Fruit fly (Drosophila melanogaster) whole organism, pupa: ENCODE data around the gene CG5447.

ENCODE experiments used
- CG10348 ChIP-seq: fragments of 200-800 bp; sonication (Bioruptor generic); IDR thresholded peaks from 2 replicates; pipeline ENCODE4 v1.3.6; 2022; ENCODE audit warnings: missing biosample characterization, missing genetic modification characterization
- CG12605 ChIP-seq: fragments of 200-800 bp; sonication (Bioruptor generic); IDR thresholded peaks from 2 replicates; pipeline ENCODE4 v1.3.6; 2022; ENCODE audit warnings: missing biosample characterization, missing genetic modification characterization
- CG13204 ChIP-seq: fragments of 200-800 bp; sonication (Bioruptor generic); optimal IDR thresholded peaks from 2 replicates; lab custom pipeline; 2018; ENCODE audit warnings: missing biosample characterization, mild to moderate bottlenecking, missing genetic modification characterization, moderate library complexity
- CG14655 ChIP-seq: fragments of 200-800 bp; sonication (Bioruptor generic); optimal IDR thresholded peaks from 3 replicates; lab custom pipeline; 2017; ENCODE audit warnings: mild to moderate bottlenecking, missing biosample characterization, missing genetic modification reagents, missing genetic modification characterization
- CG15710 ChIP-seq: fragments of 200-800 bp; sonication (Bioruptor generic); optimal IDR thresholded peaks from 2 replicates; lab custom pipeline; 2018; ENCODE audit warnings: missing biosample characterization, mild to moderate bottlenecking, missing genetic modification characterization, moderate library complexity
- CG17806 ChIP-seq: fragments of 200-800 bp; sonication (Bioruptor generic); optimal IDR thresholded peaks from 2 replicates; lab custom pipeline; 2018; ENCODE audit warnings: missing biosample characterization, mild to moderate bottlenecking, missing genetic modification characterization, moderate library complexity
- CG32121 ChIP-seq: fragments of 200-800 bp; sonication (Bioruptor generic); IDR thresholded peaks from 2 replicates; pipeline ENCODE4 v1.3.6; 2022; ENCODE audit warnings: missing biosample characterization, missing genetic modification characterization
- CG34367 ChIP-seq: fragments of 200-800 bp; sonication (Bioruptor generic); optimal IDR thresholded peaks from 2 replicates; lab custom pipeline; 2018; ENCODE audit warnings: missing biosample characterization, mild to moderate bottlenecking, missing genetic modification characterization
- CG4496 ChIP-seq: fragments of 200-800 bp; sonication (Bioruptor generic); IDR thresholded peaks from 3 replicates; pipeline ENCODE4 v1.3.6; 2022; ENCODE audit warnings: missing biosample characterization, missing genetic modification characterization
- CG8159 ChIP-seq: fragments of 200-800 bp; sonication (Bioruptor generic); optimal IDR thresholded peaks from 3 replicates; lab custom pipeline; 2018; ENCODE audit warnings: missing biosample characterization, mild to moderate bottlenecking, missing genetic modification characterization, moderate library complexity
- CG8301 ChIP-seq: fragments of 200-800 bp; sonication (Bioruptor generic); optimal IDR thresholded peaks from 2 replicates; lab custom pipeline; 2018; ENCODE audit warnings: missing biosample characterization, mild to moderate bottlenecking, missing genetic modification characterization
- CG9948 ChIP-seq: fragments of 200-800 bp; sonication (Bioruptor generic); optimal IDR thresholded peaks from 2 replicates; lab custom pipeline; 2018; ENCODE audit warnings: missing biosample characterization, mild to moderate bottlenecking, missing genetic modification characterization, moderate library complexity
- D1 ChIP-seq: fragments of 200-800 bp; sonication (Bioruptor generic); optimal IDR thresholded peaks from 2 replicates; lab custom pipeline; 2018; ENCODE audit warnings: missing biosample characterization, mild to moderate bottlenecking, missing genetic modification characterization, moderate library complexity
- EcR ChIP-seq: fragments of 200-800 bp; sonication (Bioruptor generic); optimal IDR thresholded peaks from 3 replicates; lab custom pipeline; 2019; ENCODE audit warnings: missing biosample characterization, missing genetic modification characterization, mild to moderate bottlenecking, moderate library complexity, missing genetic modification reagents
- Ets98B ChIP-seq: fragments of 200-800 bp; sonication (Bioruptor generic); IDR thresholded peaks from 2 replicates; pipeline ENCODE4 v1.3.6; 2022; ENCODE audit warnings: missing biosample characterization, missing genetic modification characterization
- Pif1A ChIP-seq: fragments of 200-800 bp; sonication (Bioruptor generic); optimal IDR thresholded peaks from 3 replicates; lab custom pipeline; 2016; ENCODE audit warnings: missing biosample characterization, missing genetic modification characterization
- Pif1B ChIP-seq: fragments of 200-800 bp; sonication (Bioruptor generic); optimal IDR thresholded peaks from 3 replicates; lab custom pipeline; 2016; ENCODE audit warnings: missing biosample characterization, missing genetic modification characterization
- Snoo ChIP-seq: fragments of 200-800 bp; sonication (Bioruptor generic); optimal IDR thresholded peaks from 3 replicates; lab custom pipeline; 2017; ENCODE audit warnings: missing biosample characterization, mild to moderate bottlenecking, missing genetic modification characterization, inconsistent platforms
- fd96Ca ChIP-seq: fragments of 200-800 bp; sonication (Bioruptor generic); IDR thresholded peaks from 3 replicates; pipeline ENCODE4 v1.3.6; 2022; ENCODE audit warnings: missing biosample characterization, missing genetic modification characterization
- gl ChIP-seq: fragments of 200-800 bp; sonication (Bioruptor generic); optimal IDR thresholded peaks from 2 replicates; lab custom pipeline; 2018; ENCODE audit warnings: missing biosample characterization, mild to moderate bottlenecking, missing genetic modification characterization
- rn ChIP-seq: fragments of 200-800 bp; sonication (Bioruptor generic); IDR thresholded peaks from 2 replicates; pipeline ENCODE4 v1.3.6; 2022; ENCODE audit warnings: missing biosample characterization, missing genetic modification characterization

Gene CG5447

DNA sequence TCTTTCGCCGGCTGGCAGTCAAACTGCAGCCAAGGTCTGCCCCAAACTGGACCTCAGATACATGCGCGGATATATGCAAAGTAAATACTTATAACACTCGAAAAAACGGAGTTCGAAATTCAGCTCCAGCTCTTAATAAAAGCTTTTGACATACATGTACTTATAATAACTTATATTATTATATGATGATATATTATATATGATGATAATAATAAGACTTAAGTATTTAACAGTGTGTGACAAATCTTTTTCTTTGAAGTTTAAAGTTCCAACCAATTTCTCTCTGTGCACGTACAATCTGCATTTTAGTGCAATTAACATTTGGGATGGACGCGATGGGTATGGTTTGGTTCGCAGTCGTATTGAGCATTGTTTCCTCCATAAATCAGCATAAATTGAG lies 22.7 kb upstream of the CG5447 start:
- peak; percentile 25 for TF ChIP-seq CG15710
- TF ChIP-seq CG17806 (tag; lab: Kevin White, UChicago), result peak; percentile 40
- peak; percentile 14 for TF ChIP-seq CG9948 (tag; lab: Kevin White, UChicago)
- TF ChIP-seq CG14655 (GFP tag; lab: Kevin White, UChicago), result peak; percentile 23
- peak; percentile 64 for TF ChIP-seq CG8159 (tag; lab: Kevin White, UChicago)
- peak; percentile 24 for TF ChIP-seq Snoo (tag; lab: Kevin White, UChicago)
- TF ChIP-seq Pif1A, result no peak
- peak; percentile 5 for TF ChIP-seq CG34367 (tag; lab: Kevin White, UChicago)
- TF ChIP-seq CG4496 (GFP tag; lab: Robert Waterston, UW), result no peak

DNA sequence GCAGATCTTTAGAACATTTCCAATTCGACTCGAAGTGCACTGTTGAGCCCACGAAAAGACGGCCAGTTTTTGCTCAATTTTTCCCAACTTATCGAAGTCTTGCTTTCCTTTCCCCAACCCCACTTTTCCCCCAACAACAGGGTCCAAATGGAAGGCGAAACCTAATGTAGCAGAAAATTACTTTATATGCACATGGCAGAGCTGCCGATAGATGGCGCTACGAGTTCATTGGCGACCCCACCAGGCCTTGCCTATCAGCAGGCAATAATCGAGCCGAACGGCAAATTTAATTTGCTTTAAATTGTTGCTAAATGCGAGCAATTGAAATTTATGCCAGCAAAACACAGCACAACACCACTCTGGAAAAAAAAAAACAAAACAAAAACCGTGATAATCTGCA lies 19.8 kb upstream of the CG5447 start:
- TF ChIP-seq Ets98B (GFP tag; lab: Robert Waterston, UW), result no peak
- no peak for TF ChIP-seq Snoo (tag; lab: Kevin White, UChicago)

DNA sequence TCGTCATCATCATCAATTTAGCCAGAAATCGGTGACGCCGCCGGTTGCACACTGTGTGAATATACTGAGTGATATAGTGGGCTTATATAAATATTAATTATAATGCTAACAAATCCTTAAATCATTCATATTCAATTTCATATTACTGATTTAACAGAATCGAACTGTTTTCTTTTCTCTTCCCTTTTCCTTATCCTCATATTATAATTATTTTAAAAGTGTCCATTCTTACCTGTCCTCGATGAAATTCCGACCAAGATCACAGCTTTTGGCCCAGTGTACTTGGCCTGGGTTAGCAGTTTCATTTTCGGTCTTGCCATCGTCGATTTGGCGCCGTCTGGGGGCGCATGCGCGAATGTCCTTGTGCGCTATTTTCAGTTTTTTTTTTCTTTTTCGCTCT lies 19.4 kb upstream of the CG5447 start:
- TF ChIP-seq CG8159 (tag; lab: Kevin White, UChicago) (peak; percentile 37), CG15710 (peak; percentile 14), CG14655 (GFP tag; lab: Kevin White, UChicago) (peak; percentile 28), Pif1A (no peak), CG8301 (tag; lab: Kevin White, UChicago) (peak; percentile 19), CG4496 (GFP tag; lab: Robert Waterston, UW) (no peak; the same call in 2 of the 3 replicates), CG9948 (tag; lab: Kevin White, UChicago) (peak; percentile 3), CG17806 (tag; lab: Kevin White, UChicago) (peak; percentile 5), CG32121 (GFP tag; lab: Robert Waterston, UW) (no peak), Snoo (tag; lab: Kevin White, UChicago) (no peak)
- TF ChIP-seq, all 21 proteins: peak for 6

DNA sequence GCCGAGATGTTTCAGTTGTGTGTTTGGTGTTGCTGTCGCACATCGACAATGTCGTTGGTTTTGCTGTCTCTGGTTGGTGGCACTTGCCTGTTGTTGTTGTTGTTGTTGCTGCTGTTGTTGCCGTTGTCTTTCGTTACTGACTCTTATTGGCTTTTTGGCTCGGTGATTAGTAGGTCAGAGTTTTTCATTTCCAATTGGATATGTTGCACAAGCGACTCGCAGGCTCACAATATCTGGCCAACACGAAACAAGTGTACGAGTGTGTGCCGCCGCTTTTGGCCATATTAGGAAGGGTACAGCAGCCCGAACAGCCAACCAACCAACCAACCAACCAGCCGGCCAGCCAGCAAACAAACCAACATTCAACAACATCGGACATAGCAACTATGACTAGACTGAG lies 18.6 kb upstream of the CG5447 start:
- TF ChIP-seq Snoo (tag; lab: Kevin White, UChicago) (no peak), D1 (tag; lab: Kevin White, UChicago) (no peak), CG12605 (GFP tag; lab: Robert Waterston, UW) (no peak), Pif1A (no peak), CG15710 (no peak), CG10348 (GFP tag; lab: Robert Waterston, UW) (no peak), CG14655 (GFP tag; lab: Kevin White, UChicago) (no peak), CG32121 (GFP tag; lab: Robert Waterston, UW) (no peak), rn (GFP tag; lab: Robert Waterston, UW) (no peak)

DNA sequence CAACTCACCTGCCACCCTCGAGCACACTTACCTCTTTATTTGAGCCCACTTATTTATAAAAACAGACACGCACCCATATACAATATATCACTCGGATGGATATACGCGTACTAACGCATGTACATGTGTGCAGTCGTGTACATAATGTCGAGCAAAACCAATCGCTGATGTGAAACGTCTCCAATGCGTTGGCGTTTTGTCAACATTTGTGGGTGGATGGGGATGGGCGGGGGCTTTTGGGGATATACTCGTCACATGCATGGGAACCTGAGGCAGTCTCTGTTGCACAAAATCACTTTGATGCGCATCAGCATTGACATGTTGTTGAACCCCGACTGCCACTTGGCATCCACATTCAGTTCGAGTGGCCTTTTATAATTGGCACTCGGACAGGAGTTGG lies 16.3 kb upstream of the CG5447 start:
- TF ChIP-seq CG8301 (tag; lab: Kevin White, UChicago) (no peak), rn (GFP tag; lab: Robert Waterston, UW) (no peak), CG8159 (tag; lab: Kevin White, UChicago) (no peak), Ets98B (GFP tag; lab: Robert Waterston, UW) (no peak), CG34367 (tag; lab: Kevin White, UChicago) (no peak), CG9948 (tag; lab: Kevin White, UChicago) (no peak), CG32121 (GFP tag; lab: Robert Waterston, UW) (no peak), CG4496 (GFP tag; lab: Robert Waterston, UW) (no peak), CG12605 (GFP tag; lab: Robert Waterston, UW) (no peak), CG13204 (GFP tag; lab: Kevin White, UChicago) (no peak), Pif1A (no peak), CG17806 (tag; lab: Kevin White, UChicago) (no peak), Pif1B (GFP tag; lab: Kevin White, UChicago) (no peak), CG14655 (GFP tag; lab: Kevin White, UChicago) (no peak), Snoo (tag; lab: Kevin White, UChicago) (no peak), CG10348 (GFP tag; lab: Robert Waterston, UW) (no peak), D1 (tag; lab: Kevin White, UChicago) (no peak), CG15710 (no peak), gl (tag; lab: Kevin White, UChicago) (no peak)

DNA sequence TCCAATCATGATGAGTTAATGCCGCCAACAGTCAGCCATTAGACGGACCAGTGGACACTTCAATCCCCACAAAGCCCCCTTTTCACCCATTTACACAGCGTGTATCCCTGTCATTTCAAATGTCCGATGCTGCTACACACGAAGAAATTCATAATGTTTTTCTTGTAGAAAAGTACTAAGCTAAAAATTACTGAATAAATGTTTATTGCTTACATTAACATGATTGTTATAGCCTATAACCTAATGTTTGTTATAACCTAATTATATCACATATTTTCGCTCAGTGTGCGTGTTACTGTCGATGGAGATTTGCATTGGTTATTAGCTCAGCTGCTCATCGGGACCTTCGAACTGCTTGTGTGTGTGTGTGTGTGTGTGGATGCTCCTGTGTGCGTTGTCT lies 15.8 kb upstream of the CG5447 start:
- TF ChIP-seq Pif1A (peak; percentile 35), EcR (GFP tag; lab: Kevin White, UChicago) (no peak), gl (tag; lab: Kevin White, UChicago) (no peak), CG8159 (tag; lab: Kevin White, UChicago) (peak; percentile 45), CG8301 (tag; lab: Kevin White, UChicago) (peak; percentile 37), D1 (tag; lab: Kevin White, UChicago) (no peak), CG32121 (GFP tag; lab: Robert Waterston, UW) (peak; percentile 27; the same call in 1 of the 2 replicates), CG12605 (GFP tag; lab: Robert Waterston, UW) (no peak), CG15710 (peak; percentile 12), CG34367 (tag; lab: Kevin White, UChicago) (peak; percentile 8), CG9948 (tag; lab: Kevin White, UChicago) (peak; percentile 34), Snoo (tag; lab: Kevin White, UChicago) (peak; percentile 6), CG14655 (GFP tag; lab: Kevin White, UChicago) (peak; percentile 48), CG13204 (GFP tag; lab: Kevin White, UChicago) (no peak), fd96Ca (GFP tag; lab: Robert Waterston, UW) (no peak), CG10348 (GFP tag; lab: Robert Waterston, UW) (no peak), CG17806 (tag; lab: Kevin White, UChicago) (peak; percentile 45), rn (GFP tag; lab: Robert Waterston, UW) (no peak), CG4496 (GFP tag; lab: Robert Waterston, UW) (peak; percentile 60; the same call in 2 of the 3 replicates), Ets98B (GFP tag; lab: Robert Waterston, UW) (peak; percentile 54; the same call in 1 of the 2 replicates), Pif1B (GFP tag; lab: Kevin White, UChicago) (no peak)
